Worm (Caenorhabditis elegans): ENCODE data around the gene tbg-1.

tbg-1 gene

DNA sequence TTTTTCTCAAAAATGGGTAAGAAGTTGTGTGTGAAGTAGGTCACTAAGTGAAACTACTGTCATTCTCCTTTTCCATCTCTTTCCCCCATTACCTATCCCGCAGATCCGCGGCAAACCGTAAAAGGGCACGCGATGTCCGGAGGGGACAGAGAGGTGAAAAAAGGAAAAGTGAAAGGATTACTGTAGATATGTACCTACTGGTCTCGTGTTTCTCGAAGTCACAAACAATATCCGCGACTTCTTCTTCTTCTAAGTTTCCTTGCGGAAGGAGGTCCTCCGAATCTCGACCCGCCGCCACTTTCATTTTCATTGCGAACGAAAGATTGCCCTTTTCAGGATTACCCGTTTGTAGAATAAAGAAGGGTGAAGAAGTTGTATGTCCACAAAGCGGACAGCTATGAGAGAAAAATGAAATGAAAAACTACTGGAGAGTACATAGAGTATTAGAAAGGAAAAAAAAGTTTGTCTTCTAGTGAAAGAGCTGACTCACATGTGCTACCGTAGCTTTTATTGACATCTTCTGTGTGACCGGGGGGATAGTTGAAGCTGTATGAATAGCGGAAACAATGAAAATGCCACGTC, 17.6 kb upstream of the tbg-1 start:
- no peak for TF ChIP-seq him-1 (tag; optimal IDR thresholded peaks at IDR 0.05)
- TF ChIP-seq W03F9.2 (tag; optimal IDR thresholded peaks at IDR 0.05) = no peak
- no peak for TF ChIP-seq dao-5 (tag; optimal IDR thresholded peaks at IDR 0.05)

DNA sequence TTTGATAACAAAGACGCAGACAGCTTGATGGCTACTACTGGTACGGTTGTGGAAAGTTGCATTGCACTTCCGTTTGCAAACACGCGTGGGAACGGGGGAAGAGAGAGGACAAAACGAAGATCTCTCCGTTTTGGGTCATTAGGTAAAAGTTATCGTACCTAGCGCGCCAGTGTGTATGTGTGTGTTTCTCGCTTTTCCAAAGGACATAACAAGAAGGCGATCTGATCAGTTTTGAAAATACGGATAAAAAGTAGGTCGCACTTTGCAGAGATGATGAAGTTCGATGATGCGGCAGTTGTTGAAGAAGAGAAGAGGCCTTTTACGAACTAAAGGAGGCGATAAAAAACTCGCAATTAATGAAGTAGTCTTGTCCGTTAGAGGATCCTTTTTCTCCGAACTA, 16.1 kb upstream of the tbg-1 start:
- TF ChIP-seq dao-5 (tag; optimal IDR thresholded peaks at IDR 0.05) (no peak), him-1 (tag; optimal IDR thresholded peaks at IDR 0.05) (no peak), W03F9.2 (tag; optimal IDR thresholded peaks at IDR 0.05) (no peak)

DNA sequence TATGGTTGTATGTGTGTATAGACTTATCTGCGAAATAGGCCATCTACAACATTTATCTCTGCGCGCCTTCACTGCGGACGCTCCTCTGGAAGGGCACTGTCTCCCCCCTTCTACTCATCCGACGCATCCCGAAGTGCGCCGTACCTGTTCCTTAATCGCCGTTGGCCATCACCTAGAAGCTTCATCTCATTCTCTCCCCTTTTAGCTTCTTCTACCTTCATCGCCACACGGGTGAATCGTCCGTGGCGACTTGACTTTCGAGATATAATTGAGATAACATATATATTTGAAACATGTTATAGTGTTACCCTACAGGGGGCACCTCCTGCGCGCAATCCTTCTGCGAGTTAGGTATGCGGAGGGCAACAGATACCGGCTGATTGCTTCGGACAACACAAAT, 13.2 kb upstream of the tbg-1 start:
- TF ChIP-seq him-1 (tag; optimal IDR thresholded peaks at IDR 0.05) (no peak), W03F9.2 (tag; optimal IDR thresholded peaks at IDR 0.05) (no peak), dao-5 (tag; optimal IDR thresholded peaks at IDR 0.05) (no peak)

DNA sequence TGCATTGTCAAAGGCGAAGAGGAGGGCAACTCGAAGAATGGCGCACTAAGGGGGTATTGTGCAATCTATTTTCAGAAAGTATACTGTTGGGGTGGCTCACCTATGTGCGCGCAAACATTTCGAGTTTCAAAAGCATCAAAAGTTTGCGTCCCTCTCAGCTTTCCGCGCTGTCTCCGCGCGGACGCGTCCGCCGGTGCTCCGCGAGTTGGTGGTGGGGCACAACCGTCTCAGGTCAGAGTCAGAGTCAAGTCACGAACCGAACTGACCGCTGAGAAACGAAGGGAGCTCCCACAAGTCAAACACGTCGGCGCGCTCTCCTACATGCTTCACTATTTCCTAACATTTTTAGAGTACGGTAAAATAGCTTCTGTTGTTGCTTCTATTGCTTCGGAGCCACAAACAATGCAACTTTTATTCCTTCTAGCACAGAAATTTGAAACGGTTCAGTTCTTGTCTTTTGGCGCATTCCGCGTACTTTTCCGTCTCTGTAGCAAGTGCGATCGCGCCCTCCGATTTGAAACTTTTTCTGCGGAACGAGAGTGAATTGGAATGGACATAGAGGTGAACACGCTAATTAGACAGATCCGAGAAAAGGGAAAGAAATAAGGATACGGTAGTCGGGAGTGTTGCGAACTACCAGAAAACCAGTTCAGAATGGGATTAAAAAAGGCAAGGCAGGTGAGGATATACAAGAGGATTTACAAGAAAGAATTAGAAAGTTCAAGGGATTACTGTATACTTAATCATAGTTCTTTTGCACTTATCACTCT, 10.5 kb upstream of the tbg-1 start:
- TF ChIP-seq him-1 (tag; optimal IDR thresholded peaks at IDR 0.05) (no peak), W03F9.2 (tag; optimal IDR thresholded peaks at IDR 0.05) (no peak), dao-5 (tag; optimal IDR thresholded peaks at IDR 0.05) (no peak)

DNA sequence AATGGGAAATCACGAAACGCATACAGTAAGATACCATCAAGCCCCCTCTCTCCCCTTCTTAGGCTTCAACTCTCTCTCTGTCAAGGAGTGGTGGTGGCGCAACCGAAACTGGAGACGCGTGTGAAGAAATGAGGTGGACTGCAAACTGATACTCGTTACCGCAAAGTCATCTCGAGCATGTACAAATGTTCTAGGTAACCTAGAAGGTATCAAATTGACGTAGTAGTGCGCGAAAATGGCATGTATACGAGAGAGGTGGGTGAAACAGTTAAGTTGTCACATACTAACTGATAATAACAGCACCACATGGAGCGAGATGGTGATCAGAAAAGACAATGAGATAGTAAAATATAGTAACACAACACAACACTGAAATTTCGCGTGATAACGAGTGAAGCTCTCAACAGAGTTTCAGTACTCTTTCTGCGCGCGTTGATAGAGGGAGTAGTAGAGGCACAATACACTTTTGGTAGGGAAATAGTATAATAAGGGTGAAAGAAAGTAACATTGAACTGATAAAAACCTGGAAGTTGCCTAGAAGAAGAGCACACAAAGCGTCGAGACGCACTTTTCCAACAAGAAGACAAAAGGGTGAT, 9.3 kb upstream of the tbg-1 start:
- TF ChIP-seq W03F9.2 (tag; optimal IDR thresholded peaks at IDR 0.05) (no peak), him-1 (tag; optimal IDR thresholded peaks at IDR 0.05) (no peak), dao-5 (tag; optimal IDR thresholded peaks at IDR 0.05) (no peak)

DNA sequence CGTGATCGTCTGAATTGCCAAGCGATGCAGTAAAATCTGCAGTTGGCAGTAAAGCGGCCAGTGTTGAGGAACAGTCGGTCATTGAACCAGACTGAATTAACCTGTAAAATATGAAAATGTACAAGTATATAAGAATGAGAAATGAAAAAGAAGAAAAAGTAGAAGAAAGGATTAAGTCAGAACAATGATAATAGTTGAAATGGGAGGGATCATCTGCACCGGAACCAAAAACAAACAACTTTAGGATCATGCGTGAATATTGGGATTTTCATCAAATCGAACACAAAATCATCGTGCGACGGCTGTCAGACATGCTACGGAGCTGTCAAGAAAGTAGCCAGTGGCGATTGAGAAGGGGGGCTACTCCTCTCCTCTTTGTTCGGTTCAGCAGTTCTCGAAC, 8.1 kb upstream of the tbg-1 start, which contains the start of gene gei-13:
TSS of gene gei-13 (minus strand) at position 101 of the 400 bp plus-strand sequence.
- no peak for TF ChIP-seq him-1 (tag; optimal IDR thresholded peaks at IDR 0.05)

DNA sequence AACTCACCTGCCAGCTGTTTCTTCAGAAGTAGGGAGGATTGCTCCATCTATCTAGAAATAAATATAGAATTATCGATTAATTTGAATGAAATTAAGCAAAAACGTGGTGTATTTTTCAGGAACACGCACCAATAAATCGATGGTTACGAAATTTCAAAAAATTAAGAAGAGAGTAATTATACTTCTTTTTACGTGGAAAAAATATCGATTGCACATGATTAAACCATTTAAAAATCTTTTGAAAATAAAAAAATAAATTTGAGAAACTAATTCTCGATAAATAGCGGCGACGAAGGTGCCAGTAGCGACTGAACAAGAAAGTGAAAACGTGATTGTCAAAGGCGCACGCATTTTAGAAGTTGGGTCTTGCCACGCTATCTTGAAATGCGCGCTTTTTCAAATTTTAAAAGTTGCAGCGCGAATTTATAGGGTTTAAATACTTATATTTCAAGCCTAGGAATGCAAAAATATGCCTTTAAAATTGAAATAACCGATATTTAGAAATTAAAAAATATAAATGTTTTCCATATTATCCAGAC, 2.2 kb upstream of the tbg-1 start, which contains the start of gene ubc-7:
TSS of gene ubc-7 (minus strand) at position 51 of the 539 bp plus-strand sequence.
- TF ChIP-seq W03F9.2 (tag; optimal IDR thresholded peaks at IDR 0.05) (peak; percentile 79), him-1 (tag; optimal IDR thresholded peaks at IDR 0.05) (no peak)

DNA sequence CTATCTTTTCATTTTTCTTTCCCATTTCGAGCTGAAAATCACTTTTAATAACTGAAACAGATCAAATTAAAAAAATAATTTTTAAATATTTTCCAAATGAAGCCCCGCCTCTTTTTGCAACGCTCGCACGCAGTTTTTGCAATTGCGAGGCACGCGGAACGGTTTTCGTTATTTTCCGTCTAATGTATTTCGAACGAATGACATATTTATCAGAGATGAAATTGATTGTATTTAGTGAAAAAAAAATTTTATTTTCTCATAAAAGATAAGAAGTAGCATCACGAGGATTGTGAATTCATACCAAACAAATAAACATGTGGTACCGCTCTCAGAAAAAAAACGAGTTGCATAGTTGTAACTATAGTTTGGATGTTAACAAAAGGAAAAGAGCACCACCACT, 901 bp upstream of the tbg-1 start, which contains the start of gene rpac-19:
TSS of gene rpac-19 (minus strand) at position 31 of the 400 bp plus-strand sequence.
- TF ChIP-seq him-1 (tag; optimal IDR thresholded peaks at IDR 0.05) (no peak), W03F9.2 (tag; optimal IDR thresholded peaks at IDR 0.05) (peak; percentile 74), dao-5 (tag; optimal IDR thresholded peaks at IDR 0.05) (no peak)

DNA sequence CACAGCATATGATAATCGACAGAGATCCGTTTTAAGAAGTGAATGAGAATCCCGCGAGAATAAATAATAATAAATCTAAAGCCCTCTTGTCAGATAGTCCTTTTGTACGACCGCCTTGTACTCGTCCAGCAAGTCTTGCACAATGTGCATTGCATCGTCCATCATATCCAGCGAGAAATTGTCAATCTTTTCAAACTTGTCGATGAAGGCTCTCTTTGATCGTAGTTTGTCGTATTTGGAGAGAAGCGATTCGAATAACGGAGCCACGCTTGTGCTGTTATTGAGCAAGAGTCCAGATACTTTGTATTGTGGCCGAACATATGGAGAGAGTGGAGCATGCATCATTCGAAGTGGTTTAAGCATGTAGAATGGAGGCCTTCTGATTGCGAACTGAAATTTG, 2.4 kb downstream of the tbg-1 start:
- TF ChIP-seq W03F9.2 (tag; optimal IDR thresholded peaks at IDR 0.05) (no peak), him-1 (tag; optimal IDR thresholded peaks at IDR 0.05) (no peak), dao-5 (tag; optimal IDR thresholded peaks at IDR 0.05) (no peak)

DNA sequence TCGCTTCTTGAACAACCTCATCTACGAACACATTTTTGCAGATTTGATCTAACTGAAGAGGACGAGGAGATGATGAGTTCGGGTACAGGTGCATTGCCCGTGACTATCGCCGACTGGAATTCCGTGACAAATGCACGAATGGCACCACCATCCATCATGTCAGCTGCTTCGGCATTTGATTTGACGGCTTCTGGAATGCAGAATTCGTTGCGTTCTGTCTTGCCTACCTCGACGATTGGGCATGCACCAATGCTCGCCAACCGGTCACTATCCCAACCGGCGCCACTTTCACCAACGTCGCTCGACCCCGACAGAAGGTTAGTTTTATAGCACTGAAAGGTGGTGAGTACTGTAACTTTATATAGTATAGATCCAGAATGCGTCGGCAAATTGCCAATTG, 5.5 kb downstream of the tbg-1 start:
- TF ChIP-seq him-1 (tag; optimal IDR thresholded peaks at IDR 0.05) (no peak), W03F9.2 (tag; optimal IDR thresholded peaks at IDR 0.05) (no peak), dao-5 (tag; optimal IDR thresholded peaks at IDR 0.05) (no peak)

DNA sequence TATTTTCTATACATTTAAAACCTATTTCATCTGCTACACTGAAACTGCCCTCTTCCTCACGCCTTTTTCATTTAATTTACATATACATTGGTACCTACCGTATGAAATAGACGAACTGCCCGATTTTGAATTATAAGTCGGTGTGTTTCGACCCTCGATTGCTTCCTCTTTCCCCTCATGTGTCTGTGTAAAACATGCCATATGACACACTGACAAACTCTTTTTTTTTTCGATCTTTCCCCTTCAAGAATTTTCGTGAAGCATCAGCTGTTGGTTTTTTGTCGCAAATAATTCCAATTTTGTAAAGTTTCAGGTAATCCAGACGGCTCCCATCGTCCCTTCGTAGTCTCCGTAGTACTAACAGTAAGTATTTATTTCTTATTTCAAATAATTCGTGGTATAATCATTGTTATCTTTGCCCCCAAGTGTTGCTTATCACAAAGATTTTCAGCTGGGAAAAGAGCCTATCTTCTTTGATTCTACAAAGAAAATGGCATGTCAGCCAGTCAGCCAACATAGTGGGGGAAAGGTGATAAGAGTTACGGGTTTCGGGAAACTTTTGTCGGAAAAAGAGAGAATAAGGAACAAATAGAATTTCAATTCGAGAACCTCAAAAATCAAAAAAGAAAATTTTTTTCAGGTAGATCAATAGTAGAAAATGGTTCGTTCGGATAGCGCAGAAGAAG, 7.0 kb downstream of the tbg-1 start:
- TF ChIP-seq W03F9.2 (tag; optimal IDR thresholded peaks at IDR 0.05) = no peak
- no peak for TF ChIP-seq dao-5 (tag; optimal IDR thresholded peaks at IDR 0.05)
- no peak for TF ChIP-seq him-1 (tag; optimal IDR thresholded peaks at IDR 0.05)

DNA sequence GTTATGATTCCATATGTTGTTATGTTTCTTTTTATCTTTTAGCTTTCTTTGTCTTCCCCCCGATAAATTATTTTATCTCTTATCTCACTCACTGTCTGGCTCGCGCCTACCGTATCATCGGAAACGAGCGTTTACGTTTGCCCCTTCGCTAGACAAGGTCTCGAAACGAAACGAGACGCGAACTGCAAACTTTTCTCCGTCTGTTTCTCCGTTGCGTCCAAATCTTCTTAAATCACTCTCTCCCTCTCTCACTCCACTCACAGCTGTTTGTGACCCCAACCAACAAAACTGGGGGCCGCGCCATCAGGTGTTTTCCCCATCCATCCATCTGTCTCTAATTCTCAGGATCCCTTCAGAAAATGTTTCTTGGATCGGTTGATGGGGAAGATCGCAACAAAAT, 8.8 kb downstream of the tbg-1 start:
- TF ChIP-seq dao-5 (tag; optimal IDR thresholded peaks at IDR 0.05) (no peak), him-1 (tag; optimal IDR thresholded peaks at IDR 0.05) (no peak), W03F9.2 (tag; optimal IDR thresholded peaks at IDR 0.05) (no peak)

DNA sequence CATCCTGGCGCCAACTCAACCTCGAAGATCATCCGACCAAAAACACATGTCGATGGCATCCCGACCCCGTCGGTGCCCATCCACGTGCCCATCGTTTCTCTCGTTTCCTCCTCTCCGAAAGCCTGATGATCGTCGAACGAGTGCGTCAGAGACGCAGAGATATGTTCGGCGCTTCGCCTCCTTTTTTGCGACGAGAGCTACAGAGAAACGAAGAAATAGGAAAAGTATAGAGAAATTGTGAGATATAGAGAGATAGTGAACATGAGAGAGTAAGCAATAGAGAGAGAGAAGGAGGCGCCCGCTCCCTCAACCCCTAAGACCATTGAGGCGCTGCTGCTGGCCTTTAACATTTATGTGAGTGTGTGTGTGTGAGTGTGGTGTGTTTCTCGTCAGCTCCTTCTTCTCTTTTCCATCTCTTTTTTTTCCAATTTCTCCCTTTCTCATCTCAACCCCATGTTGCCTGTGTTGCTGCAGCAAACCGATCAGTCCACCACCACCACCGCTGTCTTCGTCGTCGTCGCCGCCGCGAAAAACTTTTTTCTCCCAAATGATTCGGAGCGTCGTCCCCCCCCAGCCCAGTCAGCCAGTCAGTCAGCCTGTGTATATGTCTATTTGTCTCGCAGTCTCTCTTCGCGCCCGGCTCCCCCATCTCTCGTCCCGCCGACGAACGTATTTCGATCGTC, 9.7 kb downstream of the tbg-1 start, which contains the start of gene hlh-11:
TSS of gene hlh-11 (plus strand) at position 633 of the 683 bp plus-strand sequence.
- peak; percentile 37 for TF ChIP-seq dao-5 (tag; optimal IDR thresholded peaks at IDR 0.05)
- peak; percentile 89 for TF ChIP-seq him-1 (tag; optimal IDR thresholded peaks at IDR 0.05)
- TF ChIP-seq W03F9.2 (tag; optimal IDR thresholded peaks at IDR 0.05) = peak; percentile 86
